Worm (Caenorhabditis elegans) whole organism, L4/young adult: ENCODE measurements around the gene F13B6.2.

Experiments
- W03F9.2 ChIP-seq: fragments of 150-350 bp; optimal IDR thresholded peaks from 2 replicates; lab custom pipeline; 2014; ENCODE audit warnings: missing biosample characterization, missing genetic modification characterization
- him-1 ChIP-seq: sonication (generic microtip); optimal IDR thresholded peaks from 2 replicates; lab custom pipeline; 2016; ENCODE audit warnings: missing genotype, missing genetic modification reagents, missing genetic modification characterization, missing compliant biosample characterization

DNA sequence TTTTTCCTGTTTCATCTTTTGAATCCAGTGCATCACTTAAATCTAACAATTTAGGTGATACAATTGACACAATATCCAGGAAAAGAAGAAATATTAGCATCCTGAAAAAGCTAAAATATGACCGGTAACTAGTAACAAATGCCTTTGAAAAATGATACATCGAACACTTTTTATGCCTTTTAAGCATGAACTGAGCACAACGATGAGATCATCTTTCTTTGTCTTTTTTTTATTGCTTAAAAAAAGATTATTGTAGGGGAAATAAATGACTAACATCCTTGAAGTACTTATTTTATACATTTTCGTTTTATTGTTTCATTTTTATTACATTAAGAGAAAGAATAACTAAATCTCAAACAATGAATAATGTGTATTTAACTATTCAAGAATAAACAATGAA, 5.7 kb upstream of the F13B6.2 start, which contains the start of gene F13B6.3:
- TF ChIP-seq him-1 (tag; lab: Kevin White, UChicago) (no peak), W03F9.2 (no peak)
